Worm (Caenorhabditis elegans) whole organism, L3 larva: Measurements from ENCODE around the gene Y47D7A.17.

ENCODE experiments used
- R02D3.7 ChIP-seq: fragments of 150-350 bp; optimal IDR thresholded peaks from 2 replicates; lab custom pipeline; 2014; ENCODE audit warnings: missing biosample characterization, missing genetic modification characterization
- ZK546.5 ChIP-seq: sonication (generic microtip); optimal IDR thresholded peaks from 2 replicates; lab custom pipeline; 2017; ENCODE audit warnings: missing biosample characterization, missing genetic modification characterization
- aly-2 ChIP-seq: fragments of 150-350 bp; optimal IDR thresholded peaks from 2 replicates; lab custom pipeline; 2014; ENCODE audit warnings: missing biosample characterization, missing genetic modification characterization
- ama-1 ChIP-seq: fragments of 150-350 bp; optimal IDR thresholded peaks from 2 replicates; lab custom pipeline; 2018
- ceh-16 ChIP-seq: sonication (generic microtip); optimal IDR thresholded peaks from 2 replicates; lab custom pipeline; 2017; ENCODE audit warnings: missing biosample characterization, missing genetic modification characterization
- ceh-28 ChIP-seq: fragments of 150-350 bp; optimal IDR thresholded peaks from 2 replicates; lab custom pipeline; 2014; ENCODE audit warnings: missing biosample characterization, missing genetic modification reagents, missing genetic modification characterization
- ceh-82 ChIP-seq: fragments of 150-350 bp; optimal IDR thresholded peaks from 2 replicates; lab custom pipeline; 2014; ENCODE audit warnings: missing biosample characterization, missing genetic modification characterization
- ceh-9 ChIP-seq: sonication (generic microtip); optimal IDR thresholded peaks from 2 replicates; lab custom pipeline; 2018; ENCODE audit warnings: missing biosample characterization, missing genetic modification characterization
- daf-12 ChIP-seq: fragments of 150-350 bp; optimal IDR thresholded peaks from 2 replicates; lab custom pipeline; 2014; ENCODE audit warnings: missing biosample characterization, missing genetic modification reagents, missing genetic modification characterization
- egl-27 ChIP-seq: sonication (generic microtip); optimal IDR thresholded peaks from 4 replicates; lab custom pipeline; 2017; ENCODE audit warnings: missing biosample characterization, missing genetic modification reagents, missing genetic modification characterization
- elt-1 ChIP-seq: fragments of 150-350 bp; optimal IDR thresholded peaks from 2 replicates; lab custom pipeline; 2014; ENCODE audit warnings: missing biosample characterization, missing genetic modification characterization
- eor-1 ChIP-seq, 2 experiments: fragments of 150-350 bp; optimal IDR thresholded peaks; 2 replicates each; lab custom pipeline; 2014 to 2018; ENCODE audit warnings: missing biosample characterization in 2 of 2, missing genetic modification characterization in 2 of 2
- fkh-2 ChIP-seq: fragments of 150-350 bp; optimal IDR thresholded peaks from 2 replicates; lab custom pipeline; 2014; ENCODE audit warnings: missing biosample characterization, missing genetic modification reagents, missing genetic modification characterization
- fos-1 ChIP-seq: fragments of 150-350 bp; optimal IDR thresholded peaks from 2 replicates; lab custom pipeline; 2014; ENCODE audit warnings: missing biosample characterization, missing genetic modification characterization
- hmg-11 ChIP-seq: sonication (generic microtip); optimal IDR thresholded peaks from 2 replicates; lab custom pipeline; 2016; ENCODE audit warnings: missing genetic modification characterization, missing compliant biosample characterization
- lin-15B ChIP-seq: fragments of 150-350 bp; optimal IDR thresholded peaks from 2 replicates; lab custom pipeline; 2014; ENCODE audit warnings: missing biosample characterization, missing genetic modification characterization
- lin-39 ChIP-seq: fragments of 150-350 bp; optimal IDR thresholded peaks from 2 replicates; lab custom pipeline; 2018; ENCODE audit warnings: missing biosample characterization, missing genetic modification reagents, missing genetic modification characterization
- lsy-12 ChIP-seq: sonication (generic microtip); optimal IDR thresholded peaks from 2 replicates; lab custom pipeline; 2016; ENCODE audit warnings: mild to moderate bottlenecking, missing genetic modification characterization, missing compliant biosample characterization
- mml-1 ChIP-seq: fragments of 150-350 bp; sonication (generic microtip); optimal IDR thresholded peaks from 3 replicates; lab custom pipeline; 2014; ENCODE audit warnings: missing biosample characterization, missing genetic modification characterization
- nhr-11 ChIP-seq: fragments of 150-350 bp; optimal IDR thresholded peaks from 2 replicates; lab custom pipeline; 2014; ENCODE audit warnings: missing biosample characterization, missing genetic modification characterization
- nhr-12 ChIP-seq: fragments of 150-350 bp; optimal IDR thresholded peaks from 2 replicates; lab custom pipeline; 2014; ENCODE audit warnings: missing biosample characterization, missing genetic modification characterization
- nhr-23 ChIP-seq: fragments of 150-350 bp; optimal IDR thresholded peaks from 2 replicates; lab custom pipeline; 2014; ENCODE audit warnings: missing biosample characterization, missing genetic modification reagents, missing genetic modification characterization
- nhr-237 ChIP-seq: fragments of 150-350 bp; optimal IDR thresholded peaks from 2 replicates; lab custom pipeline; 2014; ENCODE audit warnings: missing biosample characterization, missing genetic modification characterization
- nhr-25 ChIP-seq: sonication (generic microtip); optimal IDR thresholded peaks from 2 replicates; lab custom pipeline; 2017; ENCODE audit warnings: missing biosample characterization, missing genetic modification characterization
- nhr-28 ChIP-seq: fragments of 150-350 bp; optimal IDR thresholded peaks from 2 replicates; lab custom pipeline; 2014; ENCODE audit warnings: missing biosample characterization, missing genetic modification characterization
- nhr-43 ChIP-seq: sonication (generic microtip); optimal IDR thresholded peaks from 2 replicates; lab custom pipeline; 2016; ENCODE audit warnings: mild to moderate bottlenecking, missing genetic modification characterization, missing compliant biosample characterization; ENCODE audit not compliant: poor library complexity, severe bottlenecking
- nhr-67 ChIP-seq: fragments of 150-350 bp; optimal IDR thresholded peaks from 2 replicates; lab custom pipeline; 2014; ENCODE audit warnings: missing biosample characterization, missing genetic modification characterization
- nhr-77 ChIP-seq: fragments of 150-350 bp; optimal IDR thresholded peaks from 2 replicates; lab custom pipeline; 2014; ENCODE audit warnings: missing biosample characterization, missing genetic modification characterization
- pha-4 ChIP-seq: fragments of 150-350 bp; optimal IDR thresholded peaks from 2 replicates; lab custom pipeline; 2014; ENCODE audit warnings: missing biosample characterization, missing genetic modification reagents, missing genetic modification characterization
- pqm-1 ChIP-seq: fragments of 150-350 bp; optimal IDR thresholded peaks from 2 replicates; lab custom pipeline; 2017; ENCODE audit warnings: missing biosample characterization, missing genetic modification characterization, inconsistent platforms
- sea-2 ChIP-seq: fragments of 150-350 bp; sonication (generic microtip); optimal IDR thresholded peaks from 4 replicates; lab custom pipeline; 2014; ENCODE audit warnings: missing biosample characterization, missing genetic modification reagents, missing genetic modification characterization
- skn-1 ChIP-seq: fragments of 150-350 bp; optimal IDR thresholded peaks from 2 replicates; lab custom pipeline; 2014; ENCODE audit warnings: missing biosample characterization, missing genetic modification characterization
- tbx-2 ChIP-seq: sonication (generic microtip); optimal IDR thresholded peaks from 2 replicates; lab custom pipeline; 2016; ENCODE audit warnings: mild to moderate bottlenecking, missing genetic modification characterization, missing compliant biosample characterization
- unc-39 ChIP-seq: sonication (generic microtip); optimal IDR thresholded peaks from 4 replicates; lab custom pipeline; 2017; ENCODE audit warnings: missing biosample characterization, missing genetic modification characterization
- ztf-11 ChIP-seq: fragments of 150-350 bp; optimal IDR thresholded peaks from 2 replicates; lab custom pipeline; 2014; ENCODE audit warnings: missing biosample characterization, missing genetic modification characterization
- ztf-4 ChIP-seq: fragments of 150-350 bp; optimal IDR thresholded peaks from 2 replicates; lab custom pipeline; 2014; ENCODE audit warnings: missing biosample characterization, missing genetic modification characterization

The Y47D7A.17 gene

ce11 chrV:4416710-4417109 is 5.1 kb upstream of the Y47D7A.17 start, which contains the start of gene Y47D7A.18:
Gene Y47D7A.18, minus strand, starts transcription at chrV:4416810.
- TF ChIP-seq ceh-9 (tag; lab: Kevin White, UChicago) = no peak
- TF ChIP-seq hmg-11 = no peak
- no peak for TF ChIP-seq pqm-1 (tag; lab: Kevin White, UChicago)
- TF ChIP-seq tbx-2 (tag; lab: Kevin White, UChicago) = no peak
- TF ChIP-seq ceh-82 (tag; lab: Kevin White, UChicago) = no peak
- TF ChIP-seq sea-2 (GFP tag; lab: Kevin White, UChicago) = no peak
- no peak for TF ChIP-seq nhr-77 (tag; lab: Kevin White, UChicago)
- TF ChIP-seq nhr-23 = no peak
- no peak for TF ChIP-seq nhr-67 (tag; lab: Kevin White, UChicago)
- no peak for TF ChIP-seq unc-39 (tag; lab: Kevin White, UChicago)
- TF ChIP-seq skn-1 (tag; lab: Kevin White, UChicago) = no peak
- TF ChIP-seq nhr-237 (tag; lab: Kevin White, UChicago) = no peak
- TF ChIP-seq nhr-11 = no peak
- TF ChIP-seq R02D3.7 (tag; lab: Kevin White, UChicago) = no peak
- no peak for TF ChIP-seq ztf-11 (tag; lab: Kevin White, UChicago)
- no peak for TF ChIP-seq nhr-28 (tag; lab: Kevin White, UChicago)
- TF ChIP-seq fkh-2 (tag; lab: Kevin White, UChicago) = no peak

ce11 chrV:4414613-4415071 is 3.0 kb upstream of the Y47D7A.17 start, which contains the start of gene grl-5:
Gene grl-5, minus strand, starts transcription at chrV:4414663.
- TF ChIP-seq nhr-43 (peak; percentile 18), pqm-1 (tag; lab: Kevin White, UChicago) (no peak)

ce11 chrV:4410643-4411042 is 971 bp downstream of the Y47D7A.17 start, which contains the start of gene Y47D7A.3:
Gene Y47D7A.3, plus strand, starts transcription at chrV:4410943.
- TF ChIP-seq lin-15B (no peak), elt-1 (tag; lab: Kevin White, UChicago) (no peak), eor-1 (tag; optimal IDR thresholded peaks at IDR 0.05; lab: Kevin White, UChicago) (no peak), R02D3.7 (tag; lab: Kevin White, UChicago) (no peak), tbx-2 (tag; lab: Kevin White, UChicago) (no peak), lsy-12 (no peak), ZK546.5 (tag; lab: Kevin White, UChicago) (no peak), egl-27 (tag; lab: Kevin White, UChicago) (no peak), mml-1 (tag; lab: Kevin White, UChicago) (no peak), ceh-28 (tag; lab: Kevin White, UChicago) (no peak), skn-1 (tag; lab: Kevin White, UChicago) (no peak), ztf-11 (tag; lab: Kevin White, UChicago) (no peak), fos-1 (tag; lab: Kevin White, UChicago) (no peak), nhr-11 (no peak), nhr-237 (tag; lab: Kevin White, UChicago) (no peak), nhr-25 (tag; lab: Kevin White, UChicago) (no peak), pha-4 (no peak)

- TF ChIP-seq ztf-4 (tag; lab: Kevin White, UChicago) = no peak
- no peak for TF ChIP-seq nhr-25 (tag; lab: Kevin White, UChicago)
- no peak for TF ChIP-seq aly-2 (tag; lab: Kevin White, UChicago)
- TF ChIP-seq ceh-28 (tag; lab: Kevin White, UChicago) = no peak
- TF ChIP-seq skn-1 (tag; lab: Kevin White, UChicago) = no peak
- no peak for TF ChIP-seq ceh-9 (tag; lab: Kevin White, UChicago)
- no peak for TF ChIP-seq egl-27 (tag; lab: Kevin White, UChicago)
- no peak for TF ChIP-seq nhr-11
- TF ChIP-seq lin-39 (tag; lab: Kevin White, UChicago) = no peak
- TF ChIP-seq lsy-12 = no peak
- TF ChIP-seq fkh-2 (tag; lab: Kevin White, UChicago) = no peak
Measured at ce11 chrV:4407519-4407918, 4.1 kb downstream of the Y47D7A.17 start, which contains the start of gene nhr-118. Gene nhr-118, plus strand, starts transcription at chrV:4407819.

ce11 chrV:4401865-4402264 is 9.7 kb downstream of the Y47D7A.17 start, which contains the start of gene F13A2.5:
Gene F13A2.5, minus strand, starts transcription at chrV:4401965.
- TF ChIP-seq pqm-1 (tag; lab: Kevin White, UChicago) (no peak), fos-1 (tag; lab: Kevin White, UChicago) (no peak), lin-39 (tag; lab: Kevin White, UChicago) (no peak), skn-1 (tag; lab: Kevin White, UChicago) (no peak), fkh-2 (tag; lab: Kevin White, UChicago) (no peak), nhr-12 (tag; lab: Kevin White, UChicago) (no peak), ama-1 (lab: Kevin White, UChicago) (no peak), aly-2 (tag; lab: Kevin White, UChicago) (no peak), ztf-11 (tag; lab: Kevin White, UChicago) (no peak), daf-12 (no peak), ceh-28 (tag; lab: Kevin White, UChicago) (no peak), eor-1 (tag; optimal IDR thresholded peaks at IDR 0.05; lab: Kevin White, UChicago) (no peak), ceh-16 (no peak), egl-27 (tag; lab: Kevin White, UChicago) (no peak)
- TF ChIP-seq, all 47 proteins: peak for 0
